Fruit fly (Drosophila melanogaster): ENCODE measurements around the gene kz.

The kz gene

dm6 chrX:2197414-2198271, 44.2 kb downstream of the kz start (continued):
- no peak for TF ChIP-seq cyc (GFP tag; optimal IDR thresholded peaks at IDR 0.05)
- TF ChIP-seq net (GFP tag; optimal IDR thresholded peaks at IDR 0.05) = no peak
- TF ChIP-seq achi (GFP tag; optimal IDR thresholded peaks at IDR 0.05) = no peak
- no peak for TF ChIP-seq Lpt (GFP tag; optimal IDR thresholded peaks at IDR 0.05)
- no peak for TF ChIP-seq CG11762 (GFP tag; optimal IDR thresholded peaks at IDR 0.05; ENCODE audit: insufficient read depth)
- TF ChIP-seq CG16779 (tag; optimal IDR thresholded peaks at IDR 0.05) = no peak
- no peak for TF ChIP-seq CG8632 (GFP tag; optimal IDR thresholded peaks at IDR 0.05)
- TF ChIP-seq Eip75B (GFP tag; optimal IDR thresholded peaks at IDR 0.05) = no peak
- TF ChIP-seq Sox102F (GFP tag; optimal IDR thresholded peaks at IDR 0.05) = no peak
- no peak for TF ChIP-seq CG32006 (GFP tag; optimal IDR thresholded peaks at IDR 0.05)
- TF ChIP-seq Eip93F (GFP tag; optimal IDR thresholded peaks at IDR 0.05) = peak; percentile 54
- TF ChIP-seq CG11294 (GFP tag; IDR thresholded peaks at IDR 0.05) = no peak
- no peak for TF ChIP-seq pdm3 (GFP tag; optimal IDR thresholded peaks at IDR 0.05)
- no peak for TF ChIP-seq Sox15 (GFP tag; optimal IDR thresholded peaks at IDR 0.05)
- no peak for TF ChIP-seq dac (GFP tag; optimal IDR thresholded peaks at IDR 0.05)
- no peak for TF ChIP-seq CG3919 (GFP tag; optimal IDR thresholded peaks at IDR 0.05)
- TF ChIP-seq Hr38 (GFP tag; optimal IDR thresholded peaks at IDR 0.05) = no peak
- no peak for TF ChIP-seq lz (GFP tag; optimal IDR thresholded peaks at IDR 0.05)
- no peak for TF ChIP-seq CG8119 (GFP tag; IDR thresholded peaks at IDR 0.05)
- TF ChIP-seq CG10631 (GFP tag; optimal IDR thresholded peaks at IDR 0.05) = no peak
- TF ChIP-seq esn (GFP tag; optimal IDR thresholded peaks at IDR 0.05) = peak; percentile 28

dm6 chrX:2196086-2196732, 45.6 kb downstream of the kz start:
- TF ChIP-seq Lpt (GFP tag; optimal IDR thresholded peaks at IDR 0.05) = peak; percentile 15
- TF ChIP-seq fd59A (GFP tag; optimal IDR thresholded peaks at IDR 0.05) = no peak
- TF ChIP-seq CG11294 (GFP tag; IDR thresholded peaks at IDR 0.05) = peak; percentile 44; the same call in 1 of the 2 replicates
- TF ChIP-seq CG16779 (tag; optimal IDR thresholded peaks at IDR 0.05) = no peak
- TF ChIP-seq CG15336 (GFP tag; IDR thresholded peaks at IDR 0.05) = peak; percentile 49
- peak; percentile 48 for TF ChIP-seq CG31627 (GFP tag; optimal IDR thresholded peaks at IDR 0.05)
- TF ChIP-seq pdm3 (GFP tag; optimal IDR thresholded peaks at IDR 0.05) = peak; percentile 35
- TF ChIP-seq CG34406 (GFP tag; optimal IDR thresholded peaks at IDR 0.05) = peak; percentile 32
- peak; percentile 40 for TF ChIP-seq cyc (GFP tag; optimal IDR thresholded peaks at IDR 0.05)
- peak; percentile 21 for TF ChIP-seq CG3919 (GFP tag; optimal IDR thresholded peaks at IDR 0.05)
- peak; percentile 62; the same call in 2 of the 3 replicates for TF ChIP-seq CG6163 (GFP tag; IDR thresholded peaks at IDR 0.05)
- peak; percentile 100 for TF ChIP-seq svp (GFP tag)
- peak; percentile 22 for TF ChIP-seq CG10631 (GFP tag; optimal IDR thresholded peaks at IDR 0.05)
- TF ChIP-seq Hr38 (GFP tag; optimal IDR thresholded peaks at IDR 0.05) = no peak
- TF ChIP-seq Sox14 (GFP tag; optimal IDR thresholded peaks at IDR 0.05) = peak; percentile 27
- peak; percentile 69; the same call in 1 of the 3 replicates for TF ChIP-seq eg (GFP tag; IDR thresholded peaks at IDR 0.05)
- peak; percentile 56 for TF ChIP-seq esn (GFP tag; optimal IDR thresholded peaks at IDR 0.05)
- TF ChIP-seq Eip93F (GFP tag; optimal IDR thresholded peaks at IDR 0.05) = no peak
- peak; percentile 27 for TF ChIP-seq achi (GFP tag; optimal IDR thresholded peaks at IDR 0.05)
- peak; percentile 56 for TF ChIP-seq Met (GFP tag; optimal IDR thresholded peaks at IDR 0.05)
- TF ChIP-seq fd85E (GFP tag; optimal IDR thresholded peaks at IDR 0.05) = no peak
- peak; percentile 40 for TF ChIP-seq acj6 (GFP tag; optimal IDR thresholded peaks at IDR 0.05)
- TF ChIP-seq CG9139 (GFP tag; optimal IDR thresholded peaks at IDR 0.05) = no peak
- no peak for TF ChIP-seq CG8319 (GFP tag; optimal IDR thresholded peaks at IDR 0.05)
- peak; percentile 90 for TF ChIP-seq vri (GFP tag; optimal IDR thresholded peaks at IDR 0.05)
- TF ChIP-seq CG11762 (GFP tag; optimal IDR thresholded peaks at IDR 0.05; ENCODE audit: insufficient read depth) = peak; percentile 26
- TF ChIP-seq CG6792 (GFP tag; optimal IDR thresholded peaks at IDR 0.05) = no peak
- peak; percentile 2 to 27 for TF ChIP-seq ss (GFP tag; optimal IDR thresholded peaks at IDR 0.05)
- no peak for TF ChIP-seq dsx (GFP tag; optimal IDR thresholded peaks at IDR 0.05; ENCODE audit: poor library complexity, severe bottlenecking)
- TF ChIP-seq salr (GFP tag; optimal IDR thresholded peaks at IDR 0.05) = no peak
- TF ChIP-seq Blimp-1 (GFP tag; optimal IDR thresholded peaks at IDR 0.05) = no peak
- peak; percentile 77 for TF ChIP-seq Eip78C (GFP tag)
- peak; percentile 52 for TF ChIP-seq OdsH (GFP tag; optimal IDR thresholded peaks at IDR 0.05)
- peak; percentile 8 for TF ChIP-seq Eip75B (GFP tag; optimal IDR thresholded peaks at IDR 0.05)
- no peak for TF ChIP-seq CG11902 (GFP tag; optimal IDR thresholded peaks at IDR 0.05)
- TF ChIP-seq CG6808 (GFP tag; optimal IDR thresholded peaks at IDR 0.05) = peak; percentile 19
- TF ChIP-seq CG6854 (GFP tag; optimal IDR thresholded peaks at IDR 0.05) = no peak
- peak; percentile 30 for TF ChIP-seq net (GFP tag; optimal IDR thresholded peaks at IDR 0.05)
